Worm (Caenorhabditis elegans): ENCODE measurements around the gene sre-5.

The sre-5 gene

DNA sequence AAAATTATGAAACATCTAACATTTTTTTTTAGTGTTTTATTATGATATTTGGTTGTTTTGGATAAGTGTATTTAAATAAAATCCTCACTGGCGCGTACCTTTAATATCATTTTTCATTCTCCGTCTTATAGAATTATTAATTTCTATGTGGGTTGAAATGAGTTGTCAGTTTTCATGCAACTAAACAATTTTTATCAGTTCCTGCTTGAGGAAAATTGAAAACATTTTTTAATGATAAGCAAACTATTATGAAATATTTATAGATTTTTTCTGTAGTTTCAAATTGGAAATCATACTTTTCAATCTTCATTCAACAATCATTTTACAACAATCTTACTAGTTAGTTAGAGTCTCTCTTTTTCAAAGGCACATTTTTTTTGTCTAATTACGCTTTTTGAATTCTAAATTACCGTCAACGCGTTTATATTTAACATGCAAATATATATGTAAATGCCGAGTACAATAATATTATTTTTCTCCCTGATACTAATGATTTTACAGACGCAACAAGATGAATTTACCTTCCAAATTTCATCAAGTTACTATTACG, 41.4 kb downstream of the sre-5 start, which contains the start of the genes Y37E11B.10 and kgb-2:
TSS of gene Y37E11B.10 (minus strand) at position 182 of the 550 bp plus-strand sequence.
TSS of gene kgb-2 (plus strand) at position 500 of the 550 bp plus-strand sequence.
- TF ChIP-seq elt-3 (tag; optimal IDR thresholded peaks at IDR 0.05) (no peak), dpl-1 (GFP tag; optimal IDR thresholded peaks at IDR 0.05) (no peak), snpc-4 (tag; optimal IDR thresholded peaks at IDR 0.05) (no peak), irx-1 (tag; optimal IDR thresholded peaks at IDR 0.05) (no peak), nhr-85 (tag) (no peak), mef-2 (tag; optimal IDR thresholded peaks at IDR 0.05) (no peak), nhr-47 (tag; optimal IDR thresholded peaks at IDR 0.05) (no peak), fkh-4 (tag; optimal IDR thresholded peaks at IDR 0.05; ENCODE audit: borderline replicate concordance) (no peak), unc-98 (GFP tag; IDR thresholded peaks at IDR 0.05) (no peak), zip-4 (GFP tag; optimal IDR thresholded peaks at IDR 0.05) (no peak), lin-39 (tag; optimal IDR thresholded peaks at IDR 0.05) (no peak), xbp-1 (tag; optimal IDR thresholded peaks at IDR 0.05) (no peak), isw-1 (GFP tag; IDR thresholded peaks at IDR 0.05) (no peak), blmp-1 (tag; optimal IDR thresholded peaks at IDR 0.05) (no peak), ceh-8 (GFP tag; optimal IDR thresholded peaks at IDR 0.05) (no peak), hpl-2 (GFP tag; optimal IDR thresholded peaks at IDR 0.05) (no peak), tlp-1 (tag; optimal IDR thresholded peaks at IDR 0.05) (no peak), C04F5.9 (tag; optimal IDR thresholded peaks at IDR 0.05) (no peak)

DNA sequence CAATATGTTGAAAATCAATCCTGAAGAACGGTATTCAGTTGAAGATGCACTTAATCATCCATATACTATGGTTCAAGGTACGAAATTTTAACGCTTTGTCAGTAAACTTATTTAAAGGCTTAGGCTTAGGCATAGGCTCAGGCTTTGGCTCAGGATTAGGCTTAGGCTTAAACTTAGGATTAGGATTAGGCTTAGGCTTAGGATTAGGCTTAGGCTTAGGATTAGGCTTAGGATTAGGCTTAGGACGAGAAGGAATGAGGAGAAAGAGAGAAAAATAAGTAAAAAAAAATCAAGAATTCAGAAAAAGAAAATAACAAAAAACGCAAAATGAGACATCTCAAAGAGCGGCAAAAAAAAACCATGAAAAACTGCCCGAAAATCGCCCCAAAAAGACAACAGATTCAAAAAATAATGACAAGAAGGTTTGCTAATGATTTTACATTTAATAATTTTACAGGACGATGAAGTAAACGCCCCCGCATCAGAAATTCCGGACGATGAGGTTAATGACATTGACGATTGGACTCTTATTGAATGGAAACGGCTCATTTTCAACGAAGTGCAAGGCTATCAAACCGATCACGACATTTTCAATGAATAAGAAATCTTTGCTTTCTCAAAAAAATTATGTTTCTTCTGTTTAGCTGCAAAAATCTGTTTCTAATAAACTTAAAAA, 43.7 kb downstream of the sre-5 start:
- TF ChIP-seq C04F5.9 (tag; optimal IDR thresholded peaks at IDR 0.05): no peak
- no peak for TF ChIP-seq egl-27 (tag; optimal IDR thresholded peaks at IDR 0.05)
- no peak for TF ChIP-seq tbx-2 (tag; optimal IDR thresholded peaks at IDR 0.05)
- TF ChIP-seq nhr-85 (tag): no peak
- no peak for TF ChIP-seq sox-4 (tag; optimal IDR thresholded peaks at IDR 0.05)
- no peak for TF ChIP-seq lin-35 (GFP tag; optimal IDR thresholded peaks at IDR 0.05)
- TF ChIP-seq blmp-1 (tag; optimal IDR thresholded peaks at IDR 0.05): no peak
- no peak for TF ChIP-seq snu-23 (GFP tag; optimal IDR thresholded peaks at IDR 0.05)
- TF ChIP-seq fkh-8 (tag; optimal IDR thresholded peaks at IDR 0.05): no peak
- no peak for TF ChIP-seq sup-37 (GFP tag; optimal IDR thresholded peaks at IDR 0.05)
- TF ChIP-seq ceh-63 (GFP tag; optimal IDR thresholded peaks at IDR 0.05): no peak
- TF ChIP-seq lin-13 (GFP tag; optimal IDR thresholded peaks at IDR 0.05): no peak
- TF ChIP-seq aly-2 (tag; optimal IDR thresholded peaks at IDR 0.05): no peak
- no peak for TF ChIP-seq nhr-77 (tag; optimal IDR thresholded peaks at IDR 0.05)
- TF ChIP-seq hlh-4 (tag; optimal IDR thresholded peaks at IDR 0.05): no peak
- TF ChIP-seq lir-3 (tag; optimal IDR thresholded peaks at IDR 0.05; ENCODE audit: poor library complexity): no peak
- no peak for TF ChIP-seq pqm-1 (tag; optimal IDR thresholded peaks at IDR 0.05)

DNA sequence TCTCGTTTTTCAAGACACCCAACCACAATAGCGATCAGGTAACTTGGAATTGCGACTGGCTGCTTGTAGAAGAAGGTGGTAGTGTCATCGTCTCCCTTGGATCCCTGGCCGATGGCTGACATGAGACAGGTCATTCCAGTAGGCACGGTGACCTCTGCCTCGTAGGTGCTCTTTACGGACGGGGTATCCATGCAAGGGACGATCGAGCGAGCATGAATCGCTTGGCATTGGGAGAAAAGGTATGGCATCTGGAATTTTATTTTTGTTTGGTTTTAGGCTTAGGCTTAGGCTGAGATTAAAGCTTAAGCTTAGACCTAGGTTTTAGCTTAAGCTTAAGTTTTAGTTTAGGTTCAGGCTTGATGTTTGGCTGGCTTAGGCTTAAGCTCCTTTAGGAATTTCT, 46.0 kb downstream of the sre-5 start:
- TF ChIP-seq irx-1 (tag; optimal IDR thresholded peaks at IDR 0.05) (no peak), unc-62 (GFP tag; optimal IDR thresholded peaks at IDR 0.05) (no peak), nhr-47 (tag; optimal IDR thresholded peaks at IDR 0.05) (no peak), fos-1 (tag; optimal IDR thresholded peaks at IDR 0.05) (no peak), nhr-71 (tag; optimal IDR thresholded peaks at IDR 0.05) (no peak), hlh-4 (tag; optimal IDR thresholded peaks at IDR 0.05) (no peak), nhr-76 (tag; optimal IDR thresholded peaks at IDR 0.05) (no peak)

DNA sequence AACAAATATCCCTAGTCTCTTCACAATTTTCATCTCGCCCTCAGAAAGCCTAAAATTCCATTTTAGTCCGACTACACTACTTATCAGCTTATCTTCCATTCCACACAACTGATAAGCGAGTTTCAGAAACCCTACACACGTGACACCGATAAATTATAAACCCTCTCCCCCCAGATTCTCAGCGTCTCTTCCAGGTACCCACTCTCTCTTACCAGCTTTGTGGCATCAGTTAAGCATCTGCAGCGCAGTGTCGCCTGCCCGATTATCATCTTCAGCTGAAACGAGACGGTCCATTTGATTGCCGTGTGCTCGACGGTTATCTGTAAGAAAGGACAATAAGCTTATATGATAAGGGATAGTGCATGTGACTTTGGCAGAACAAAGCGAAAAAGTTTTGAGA, 46.8 kb downstream of the sre-5 start:
- TF ChIP-seq fkh-10 (GFP tag; optimal IDR thresholded peaks at IDR 0.05): no peak
- peak; percentile 99 for TF ChIP-seq elt-2 (tag; optimal IDR thresholded peaks at IDR 0.05)
- TF ChIP-seq efl-1 (optimal IDR thresholded peaks at IDR 0.05): no peak
- peak in 1 of 2 experiments; percentile 74 for TF ChIP-seq efl-1 (GFP tag; optimal IDR thresholded peaks at IDR 0.05 in 1 of 2)
- no peak for TF ChIP-seq xbp-1 (tag; optimal IDR thresholded peaks at IDR 0.05)
- TF ChIP-seq dpl-1 (GFP tag; optimal IDR thresholded peaks at IDR 0.05): no peak
- TF ChIP-seq irx-1 (tag; optimal IDR thresholded peaks at IDR 0.05): no peak
- no peak for TF ChIP-seq F16B12.6 (tag; optimal IDR thresholded peaks at IDR 0.05)
- TF ChIP-seq nhr-20 (tag; optimal IDR thresholded peaks at IDR 0.05): peak; percentile 27
- TF ChIP-seq nhr-28 (tag; optimal IDR thresholded peaks at IDR 0.05): no peak
- peak; percentile 81 for TF ChIP-seq pqm-1 (tag; optimal IDR thresholded peaks at IDR 0.05)
- TF ChIP-seq jun-1 (tag; optimal IDR thresholded peaks at IDR 0.05): peak; percentile 34
- no peak for TF ChIP-seq zag-1 (tag; optimal IDR thresholded peaks at IDR 0.05)
- peak; percentile 57 for TF ChIP-seq nhr-90 (tag; optimal IDR thresholded peaks at IDR 0.05; ENCODE audit: poor library complexity)
- TF ChIP-seq egl-13 (tag; optimal IDR thresholded peaks at IDR 0.05): peak; percentile 1
- peak in 1 of 2 experiments; percentile 53 for TF ChIP-seq mdl-1 (tag; optimal IDR thresholded peaks at IDR 0.05)
